Worm (Caenorhabditis elegans) whole organism, early embryonic: Measurements from ENCODE around the gene spas-1.

Experiments used
- B0310.2 ChIP-seq: sonication (generic microtip); optimal IDR thresholded peaks from 2 replicates; lab custom pipeline; 2016; ENCODE audit warnings: mild to moderate bottlenecking, missing genetic modification characterization, missing compliant biosample characterization
- F13C5.2 ChIP-seq: sonication (generic microtip); optimal IDR thresholded peaks from 2 replicates; lab custom pipeline; 2017; ENCODE audit warnings: mild to moderate bottlenecking, missing genetic modification characterization, inconsistent platforms, missing compliant biosample characterization
- aly-1 ChIP-seq: sonication (generic microtip); optimal IDR thresholded peaks from 2 replicates; lab custom pipeline; 2016; ENCODE audit warnings: missing genetic modification characterization, missing compliant biosample characterization
- ama-1 ChIP-seq: fragments of 150-350 bp; optimal IDR thresholded peaks from 2 replicates; lab custom pipeline; 2014
- ceh-13 ChIP-seq: fragments of 200-800 bp; sonication (Bioruptor generic); optimal IDR thresholded peaks from 2 replicates; lab custom pipeline; 2018; ENCODE audit warnings: mild to moderate bottlenecking, missing genetic modification characterization, missing compliant biosample characterization
- ceh-36 ChIP-seq: sonication (generic microtip); optimal IDR thresholded peaks from 2 replicates; lab custom pipeline; 2016; ENCODE audit warnings: missing genetic modification characterization, inconsistent platforms, missing compliant biosample characterization
- ets-7 ChIP-seq: sonication (generic microtip); optimal IDR thresholded peaks from 2 replicates; lab custom pipeline; 2016; ENCODE audit warnings: missing genotype, missing genetic modification characterization, missing compliant biosample characterization
- flt-1 ChIP-seq: fragments of 200-800 bp; sonication (Bioruptor generic); IDR thresholded peaks from 2 replicates; pipeline ENCODE4 v1.3.6; 2022; ENCODE audit warnings: missing genetic modification characterization, missing compliant biosample characterization
- hmbx-1 ChIP-seq: sonication (generic microtip); optimal IDR thresholded peaks from 2 replicates; lab custom pipeline; 2016; ENCODE audit warnings: mild to moderate bottlenecking, missing genetic modification characterization, missing compliant biosample characterization
- hmg-4 ChIP-seq: fragments of 200-800 bp; sonication (Bioruptor generic); optimal IDR thresholded peaks from 2 replicates; lab custom pipeline; 2018; ENCODE audit warnings: mild to moderate bottlenecking, missing genetic modification characterization, missing compliant biosample characterization
- hnd-1 ChIP-seq: sonication (generic microtip); optimal IDR thresholded peaks from 2 replicates; lab custom pipeline; 2016; ENCODE audit warnings: missing genetic modification characterization, missing compliant biosample characterization
- pes-1 ChIP-seq: fragments of 200-800 bp; sonication (Bioruptor generic); IDR thresholded peaks from 2 replicates; pipeline ENCODE4 v1.3.6; 2022; ENCODE audit warnings: missing genetic modification reagents, missing genetic modification characterization, missing compliant biosample characterization
- scrt-1 ChIP-seq: fragments of 200-800 bp; sonication (Bioruptor generic); IDR thresholded peaks from 2 replicates; pipeline ENCODE4 v1.3.6; 2022; ENCODE audit warnings: missing genetic modification characterization, missing compliant biosample characterization
- sea-1 ChIP-seq: fragments of 200-800 bp; sonication (Bioruptor generic); conservative IDR thresholded peaks from 2 replicates; pipeline ENCODE4 v1.3.6; 2022; ENCODE audit warnings: missing genetic modification characterization, missing compliant biosample characterization
- tbx-11 ChIP-seq: fragments of 200-800 bp; sonication (Bioruptor generic); IDR thresholded peaks from 2 replicates; pipeline ENCODE4 v1.3.6; 2022; ENCODE audit warnings: missing genetic modification characterization, missing compliant biosample characterization
- tbx-37 ChIP-seq: fragments of 200-800 bp; sonication (Bioruptor generic); conservative IDR thresholded peaks from 2 replicates; pipeline ENCODE4 v1.3.6; 2022; ENCODE audit warnings: missing genetic modification reagents, missing genetic modification characterization, missing compliant biosample characterization
- tra-4 ChIP-seq: sonication (generic microtip); optimal IDR thresholded peaks from 2 replicates; lab custom pipeline; 2017; ENCODE audit warnings: missing genetic modification characterization, missing compliant biosample characterization

Gene spas-1

ce11 chrV:9155616-9156015 lies 20.0 kb upstream of the spas-1 start:
- TF ChIP-seq ceh-13 (GFP tag; lab: Kevin White, UChicago) (no peak), scrt-1 (GFP tag; lab: Robert Waterston, UW) (no peak), F13C5.2 (tag; lab: Kevin White, UChicago) (no peak), flt-1 (GFP tag; lab: Robert Waterston, UW) (no peak), aly-1 (tag; lab: Kevin White, UChicago) (no peak), ama-1 (lab: Kevin White, UChicago) (no peak), hnd-1 (no peak)

ce11 chrV:9156679-9157078 lies 18.9 kb upstream of the spas-1 start, which contains the start of gene B0222.15:
Gene B0222.15 (minus strand): TSS chrV:9156779.
- no peak for TF ChIP-seq tbx-11
- no peak for TF ChIP-seq aly-1 (tag; lab: Kevin White, UChicago)
- no peak for TF ChIP-seq tbx-37 (GFP tag; lab: Robert Waterston, UW)
- TF ChIP-seq hmbx-1 (tag; lab: Kevin White, UChicago), result no peak
- TF ChIP-seq ceh-36 (tag; lab: Kevin White, UChicago), result no peak
- TF ChIP-seq B0310.2 (tag; lab: Kevin White, UChicago), result no peak
- TF ChIP-seq ets-7 (tag; lab: Kevin White, UChicago), result no peak
- no peak for TF ChIP-seq ceh-13 (GFP tag; lab: Kevin White, UChicago)
- no peak for TF ChIP-seq pes-1
- TF ChIP-seq ama-1 (lab: Kevin White, UChicago), result no peak
- TF ChIP-seq sea-1 (GFP tag; lab: Robert Waterston, UW), result no peak
- no peak for TF ChIP-seq flt-1 (GFP tag; lab: Robert Waterston, UW)
- no peak for TF ChIP-seq scrt-1 (GFP tag; lab: Robert Waterston, UW)
- no peak for TF ChIP-seq tra-4 (tag; lab: Kevin White, UChicago)

ce11 chrV:9157597-9157996 lies 18.0 kb upstream of the spas-1 start:
- no peak for TF ChIP-seq tbx-11
- no peak for TF ChIP-seq flt-1 (GFP tag; lab: Robert Waterston, UW)
- TF ChIP-seq tra-4 (tag; lab: Kevin White, UChicago), result no peak
- no peak for TF ChIP-seq hmg-4
- no peak for TF ChIP-seq sea-1 (GFP tag; lab: Robert Waterston, UW)

ce11 chrV:9160224-9160886 lies 15.2 kb upstream of the spas-1 start, which contains the start of gene col-144:
Gene col-144 (minus strand): TSS chrV:9160642.
- TF ChIP-seq sea-1 (GFP tag; lab: Robert Waterston, UW) (no peak), B0310.2 (tag; lab: Kevin White, UChicago) (no peak), ceh-36 (tag; lab: Kevin White, UChicago) (no peak), aly-1 (tag; lab: Kevin White, UChicago) (no peak), hmbx-1 (tag; lab: Kevin White, UChicago) (no peak), F13C5.2 (tag; lab: Kevin White, UChicago) (no peak), ets-7 (tag; lab: Kevin White, UChicago) (no peak), tbx-11 (no peak), flt-1 (GFP tag; lab: Robert Waterston, UW) (no peak), hnd-1 (no peak), ceh-13 (GFP tag; lab: Kevin White, UChicago) (no peak), tra-4 (tag; lab: Kevin White, UChicago) (no peak), hmg-4 (no peak), tbx-37 (GFP tag; lab: Robert Waterston, UW) (no peak)

DNA sequence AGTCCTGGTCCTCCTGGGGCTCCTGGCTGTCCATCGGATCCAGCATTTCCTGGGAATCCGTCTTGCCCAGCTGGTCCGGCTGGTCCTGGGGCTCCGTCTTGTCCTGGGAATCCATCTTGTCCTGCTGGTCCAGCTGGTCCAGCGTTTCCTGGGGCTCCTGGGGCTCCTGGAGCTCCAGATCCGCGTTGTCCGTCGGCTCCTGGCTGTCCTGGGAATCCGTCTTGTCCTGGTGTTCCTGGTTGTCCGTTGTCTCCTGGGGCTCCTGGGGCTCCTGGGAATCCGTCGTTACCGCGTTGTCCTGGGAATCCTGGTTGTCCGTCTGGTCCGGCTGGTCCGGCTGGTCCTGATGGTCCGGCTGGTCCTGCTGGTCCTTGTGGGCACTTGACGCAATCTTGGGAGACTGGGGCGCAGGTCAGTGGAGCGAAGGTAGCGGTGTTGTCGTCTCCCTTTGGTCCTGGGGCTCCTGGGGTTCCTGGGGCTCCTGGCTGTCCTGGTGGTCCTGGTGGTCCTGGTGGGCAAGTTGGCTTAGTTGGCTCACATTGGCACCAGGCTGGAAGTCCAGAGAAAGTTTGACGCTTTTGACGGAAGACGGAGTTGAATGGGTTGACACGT lies 13.4 kb upstream of the spas-1 start:
- TF ChIP-seq scrt-1 (GFP tag; lab: Robert Waterston, UW) (no peak), tra-4 (tag; lab: Kevin White, UChicago) (no peak), F13C5.2 (tag; lab: Kevin White, UChicago) (no peak)

ce11 chrV:9162955-9163468 lies 12.6 kb upstream of the spas-1 start, which contains the start of gene col-145:
Gene col-145 (minus strand): TSS chrV:9163005.
- no peak for TF ChIP-seq scrt-1 (GFP tag; lab: Robert Waterston, UW)
- TF ChIP-seq hmg-4, result no peak
- TF ChIP-seq ama-1 (lab: Kevin White, UChicago), result no peak
- no peak for TF ChIP-seq hmbx-1 (tag; lab: Kevin White, UChicago)
- no peak for TF ChIP-seq hnd-1
- TF ChIP-seq ets-7 (tag; lab: Kevin White, UChicago), result no peak
- TF ChIP-seq flt-1 (GFP tag; lab: Robert Waterston, UW), result no peak
- TF ChIP-seq B0310.2 (tag; lab: Kevin White, UChicago), result no peak
- no peak for TF ChIP-seq tbx-37 (GFP tag; lab: Robert Waterston, UW)
- no peak for TF ChIP-seq F13C5.2 (tag; lab: Kevin White, UChicago)
- no peak for TF ChIP-seq tbx-11
- TF ChIP-seq ceh-36 (tag; lab: Kevin White, UChicago), result no peak
- no peak for TF ChIP-seq aly-1 (tag; lab: Kevin White, UChicago)
- TF ChIP-seq sea-1 (GFP tag; lab: Robert Waterston, UW), result no peak
- no peak for TF ChIP-seq ceh-13 (GFP tag; lab: Kevin White, UChicago)
- no peak for TF ChIP-seq tra-4 (tag; lab: Kevin White, UChicago)

- TF ChIP-seq hmbx-1 (tag; lab: Kevin White, UChicago) (no peak), tbx-37 (GFP tag; lab: Robert Waterston, UW) (no peak), tra-4 (tag; lab: Kevin White, UChicago) (no peak), F13C5.2 (tag; lab: Kevin White, UChicago) (no peak), sea-1 (GFP tag; lab: Robert Waterston, UW) (no peak), hnd-1 (no peak), tbx-11 (no peak), hmg-4 (no peak), ets-7 (tag; lab: Kevin White, UChicago) (no peak), ceh-13 (GFP tag; lab: Kevin White, UChicago) (no peak), scrt-1 (GFP tag; lab: Robert Waterston, UW) (no peak), pes-1 (no peak)
These were observed 11.7 kb upstream of the spas-1 start for ce11 chrV:9163897-9164296.
